Fruit fly (Drosophila melanogaster) S2 (cell line): Measurements from ENCODE around the gene CG6870.

Experiments
- CG8478 ChIP-seq: fragments of >200 bp; optimal IDR thresholded peaks from 2 replicates; lab custom pipeline; 2018
- CTCF ChIP-seq, 2 experiments: fragments of >200 bp; optimal IDR thresholded peaks; 2 replicates each; lab custom pipeline; 2018

dm6 chr2L:17555665-17556064 lies 36.4 kb downstream of the CG6870 start, which contains the start of gene CG7094:
- no peak for TF ChIP-seq CG8478 (lab: Kevin White, UChicago)
- TF ChIP-seq CTCF (optimal IDR thresholded peaks at IDR 0.05; lab: Kevin White, UChicago) = no peak
